Worm (Caenorhabditis elegans) whole organism, L1 larva: ENCODE data around the gene F08D12.3.

Experiments used
- C34B4.2 ChIP-seq: sonication (generic microtip); optimal IDR thresholded peaks from 2 replicates; lab custom pipeline; 2017; ENCODE audit warnings: mild to moderate bottlenecking, missing genetic modification characterization, missing compliant biosample characterization
- aha-1 ChIP-seq: fragments of 150-350 bp; optimal IDR thresholded peaks from 2 replicates; lab custom pipeline; 2014; ENCODE audit warnings: missing biosample characterization, missing genetic modification characterization
- alr-1 ChIP-seq: fragments of 200-800 bp; sonication (Bioruptor generic); optimal IDR thresholded peaks from 2 replicates; lab custom pipeline; 2018; ENCODE audit warnings: borderline replicate concordance, mild to moderate bottlenecking, missing genetic modification characterization, missing compliant biosample characterization
- ceh-63 ChIP-seq: fragments of 200-800 bp; sonication (Bioruptor generic); optimal IDR thresholded peaks from 2 replicates; lab custom pipeline; 2018; ENCODE audit warnings: mild to moderate bottlenecking, missing genetic modification characterization, missing compliant biosample characterization
- ceh-90 ChIP-seq: sonication (generic microtip); optimal IDR thresholded peaks from 2 replicates; lab custom pipeline; 2016; ENCODE audit warnings: missing genetic modification characterization, missing compliant biosample characterization
- dsc-1 ChIP-seq: sonication (generic microtip); optimal IDR thresholded peaks from 2 replicates; lab custom pipeline; 2016; ENCODE audit warnings: mild to moderate bottlenecking, missing genetic modification characterization, missing compliant biosample characterization
- egl-13 ChIP-seq: sonication (generic microtip); optimal IDR thresholded peaks from 2 replicates; lab custom pipeline; 2016; ENCODE audit warnings: missing genotype, missing genetic modification reagents, missing genetic modification characterization, missing compliant biosample characterization
- elt-2 ChIP-seq: sonication (generic microtip); optimal IDR thresholded peaks from 2 replicates; lab custom pipeline; 2016; ENCODE audit warnings: missing genetic modification characterization, mild to moderate bottlenecking, inconsistent platforms, missing compliant biosample characterization, missing genetic modification reagents
- elt-3 ChIP-seq, 6 experiments: fragments of 150-350 bp in 1 of 6; sonication (generic microtip); optimal IDR thresholded peaks; 2 replicates each; lab custom pipeline; 2017 to 2018; ENCODE audit warnings: missing biosample characterization in 6 of 6, missing genetic modification characterization in 6 of 6, inconsistent platforms in 1 of 6
- ets-5 ChIP-seq: fragments of 200-800 bp; sonication (Bioruptor generic); IDR thresholded peaks from 2 replicates; pipeline ENCODE4 v1.3.6; 2022; ENCODE audit warnings: missing genetic modification characterization, missing compliant biosample characterization
- fkh-4 ChIP-seq: sonication (generic microtip); optimal IDR thresholded peaks from 2 replicates; lab custom pipeline; 2016; ENCODE audit warnings: missing compliant biosample characterization, missing genetic modification characterization, borderline replicate concordance
- fos-1 ChIP-seq: fragments of 150-350 bp; optimal IDR thresholded peaks from 2 replicates; lab custom pipeline; 2014; ENCODE audit warnings: missing biosample characterization, missing genetic modification characterization
- hlh-17 ChIP-seq: fragments of 200-800 bp; sonication (Bioruptor generic); optimal IDR thresholded peaks from 2 replicates; lab custom pipeline; 2018; ENCODE audit warnings: missing genetic modification characterization, mild to moderate bottlenecking, missing compliant biosample characterization, moderate library complexity, borderline replicate concordance
- lir-3 ChIP-seq: sonication (generic microtip); optimal IDR thresholded peaks from 2 replicates; lab custom pipeline; 2016; ENCODE audit warnings: mild to moderate bottlenecking, missing genetic modification characterization, moderate library complexity, missing compliant biosample characterization; ENCODE audit not compliant: poor library complexity
- lsy-2 ChIP-seq, 2 experiments: fragments of 150-350 bp; optimal IDR thresholded peaks; 2 replicates each; lab custom pipeline; 2014; ENCODE audit warnings: missing biosample characterization in 2 of 2, missing genetic modification characterization in 2 of 2
- mab-9 ChIP-seq: fragments of 200-800 bp; sonication (Bioruptor generic); IDR thresholded peaks from 2 replicates; pipeline ENCODE4 v1.3.6; 2022; ENCODE audit warnings: missing genetic modification reagents, missing genetic modification characterization, missing compliant biosample characterization
- mdl-1 ChIP-seq, 2 experiments: fragments of 150-350 bp; optimal IDR thresholded peaks; 2 replicates each; lab custom pipeline; 2014 to 2017; ENCODE audit warnings: missing biosample characterization in 2 of 2, missing genetic modification characterization in 2 of 2, inconsistent platforms in 1 of 2
- mef-2 ChIP-seq: fragments of 150-350 bp; optimal IDR thresholded peaks from 2 replicates; lab custom pipeline; 2014; ENCODE audit warnings: missing biosample characterization, missing genetic modification characterization
- mep-1 ChIP-seq: fragments of 150-350 bp; optimal IDR thresholded peaks from 2 replicates; lab custom pipeline; 2014; ENCODE audit warnings: missing biosample characterization, missing genetic modification characterization
- nhr-11 ChIP-seq: fragments of 150-350 bp; optimal IDR thresholded peaks from 2 replicates; lab custom pipeline; 2014; ENCODE audit warnings: missing biosample characterization, missing genetic modification characterization
- nhr-12 ChIP-seq: sonication (generic microtip); optimal IDR thresholded peaks from 2 replicates; lab custom pipeline; 2017; ENCODE audit warnings: missing biosample characterization, missing genetic modification characterization
- nhr-19 ChIP-seq: fragments of 200-800 bp; sonication (Bioruptor generic); conservative IDR thresholded peaks from 2 replicates; pipeline ENCODE4 v1.3.6; 2022; ENCODE audit warnings: missing genetic modification characterization, missing compliant biosample characterization
- nhr-20 ChIP-seq: sonication (generic microtip); optimal IDR thresholded peaks from 2 replicates; lab custom pipeline; 2016; ENCODE audit warnings: mild to moderate bottlenecking, missing genetic modification characterization, missing compliant biosample characterization
- nhr-237 ChIP-seq: fragments of 150-350 bp; optimal IDR thresholded peaks from 2 replicates; lab custom pipeline; 2014; ENCODE audit warnings: missing biosample characterization, missing genetic modification characterization
- nhr-77 ChIP-seq: fragments of 150-350 bp; optimal IDR thresholded peaks from 2 replicates; lab custom pipeline; 2014; ENCODE audit warnings: missing biosample characterization, missing genetic modification characterization
- nhr-84 ChIP-seq: sonication (generic microtip); optimal IDR thresholded peaks from 2 replicates; lab custom pipeline; 2017; ENCODE audit warnings: missing biosample characterization, missing genetic modification characterization
- pax-3 ChIP-seq: fragments of 200-800 bp; sonication (Bioruptor generic); optimal IDR thresholded peaks from 2 replicates; lab custom pipeline; 2018; ENCODE audit warnings: mild to moderate bottlenecking, missing genetic modification characterization, moderate library complexity, missing compliant biosample characterization
- rnt-1 ChIP-seq: sonication (generic microtip); optimal IDR thresholded peaks from 2 replicates; lab custom pipeline; 2016; ENCODE audit warnings: mild to moderate bottlenecking, missing genetic modification characterization, moderate library complexity, missing compliant biosample characterization
- snu-23 ChIP-seq: sonication (generic microtip); optimal IDR thresholded peaks from 2 replicates; lab custom pipeline; 2016; ENCODE audit warnings: missing genetic modification characterization, missing compliant biosample characterization
- sptf-1 ChIP-seq: fragments of 150-350 bp; optimal IDR thresholded peaks from 2 replicates; lab custom pipeline; 2014; ENCODE audit warnings: missing biosample characterization, missing genetic modification characterization
- sup-37 ChIP-seq: fragments of 200-800 bp; sonication (Bioruptor generic); optimal IDR thresholded peaks from 2 replicates; lab custom pipeline; 2018; ENCODE audit warnings: mild to moderate bottlenecking, missing genetic modification characterization, missing compliant biosample characterization
- swsn-7 ChIP-seq: sonication (generic microtip); optimal IDR thresholded peaks from 2 replicates; lab custom pipeline; 2016; ENCODE audit warnings: missing genetic modification characterization, missing compliant biosample characterization
- unc-130 ChIP-seq: fragments of 150-350 bp; optimal IDR thresholded peaks from 2 replicates; lab custom pipeline; 2017; ENCODE audit warnings: missing biosample characterization, missing genetic modification characterization, inconsistent platforms
- unc-30 ChIP-seq: sonication (generic microtip); optimal IDR thresholded peaks from 2 replicates; lab custom pipeline; 2017; ENCODE audit warnings: missing biosample characterization, missing genetic modification characterization
- unc-62 ChIP-seq: fragments of 150-350 bp; optimal IDR thresholded peaks from 2 replicates; lab custom pipeline; 2014; ENCODE audit warnings: missing biosample characterization, missing genetic modification reagents, missing genetic modification characterization
- unc-98 ChIP-seq: fragments of 200-800 bp; sonication (Bioruptor generic); IDR thresholded peaks from 2 replicates; pipeline ENCODE4 v1.3.6; 2022; ENCODE audit warnings: missing genetic modification characterization, missing compliant biosample characterization
- vab-15 ChIP-seq: sonication (generic microtip); optimal IDR thresholded peaks from 2 replicates; lab custom pipeline; 2017; ENCODE audit warnings: missing genotype, mild to moderate bottlenecking, missing genetic modification characterization, missing compliant biosample characterization
- xbp-1 ChIP-seq: sonication (generic microtip); optimal IDR thresholded peaks from 2 replicates; lab custom pipeline; 2016; ENCODE audit warnings: missing genetic modification characterization, missing compliant biosample characterization
- ztf-11 ChIP-seq, 2 experiments: sonication (generic microtip); optimal IDR thresholded peaks; 2 replicates each; lab custom pipeline; 2016 to 2017; ENCODE audit warnings: missing genetic modification characterization in 2 of 2, missing biosample characterization in 1 of 2, missing compliant biosample characterization in 1 of 2

Gene F08D12.3

DNA sequence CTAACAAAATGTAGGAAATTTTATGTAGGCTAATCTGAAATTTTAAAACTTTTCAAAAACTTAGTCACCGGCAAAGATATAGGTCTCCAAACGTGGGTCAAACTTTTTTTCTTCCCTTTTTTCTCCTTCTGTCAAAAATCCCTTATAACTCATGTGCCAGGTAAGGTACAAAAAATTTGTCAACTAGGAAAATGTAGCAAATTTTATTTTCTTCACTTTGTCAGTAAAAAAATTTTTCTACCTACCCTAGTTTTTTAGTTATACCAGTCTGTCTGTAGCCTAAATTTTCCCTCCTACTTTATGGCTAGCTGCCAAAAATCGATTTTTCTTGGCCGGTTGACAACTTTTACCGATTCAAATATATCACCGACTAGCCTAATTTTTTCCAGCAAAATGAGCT, 37.3 kb downstream of the F08D12.3 start, which contains the start of gene set-13 (continued):
- no peak for TF ChIP-seq ceh-90 (tag; lab: Kevin White, UChicago)
- no peak for TF ChIP-seq alr-1 (tag; lab: Kevin White, UChicago)
- TF ChIP-seq nhr-77 (tag; lab: Kevin White, UChicago), result no peak

DNA sequence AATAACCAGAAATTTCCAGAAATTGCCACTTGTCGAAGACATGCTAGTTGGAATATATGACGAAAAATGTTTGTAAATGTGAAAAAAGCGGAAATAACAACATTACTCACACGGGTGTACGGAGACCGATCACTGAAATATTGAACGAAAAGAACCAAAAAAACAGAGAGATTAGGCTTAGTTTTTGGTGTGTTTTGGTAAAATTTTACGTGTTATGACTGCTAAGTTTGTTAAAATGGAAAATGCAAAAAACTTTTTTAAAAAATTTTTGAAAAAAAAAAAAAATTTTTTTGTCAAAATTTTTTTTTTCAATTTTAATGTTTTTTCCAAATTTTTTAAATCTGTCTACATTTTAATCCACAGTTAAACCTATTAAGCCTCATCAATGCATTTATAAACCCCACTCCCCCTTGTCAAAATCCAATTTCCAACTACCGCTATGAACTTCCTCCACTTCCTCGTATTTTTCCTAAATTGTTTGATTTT, 43.1 kb downstream of the F08D12.3 start, which contains the start of the genes fut-4 and K12H6.10:
Gene fut-4 (minus strand): TSS at position 101 of the 486 bp plus-strand sequence.
Gene K12H6.10 (plus strand): TSS at position 436 of the 486 bp plus-strand sequence.
- no peak for TF ChIP-seq dsc-1 (tag; lab: Kevin White, UChicago)
- no peak for TF ChIP-seq unc-98
- TF ChIP-seq nhr-237 (tag; lab: Kevin White, UChicago), result no peak
- TF ChIP-seq sptf-1, result no peak
- no peak for TF ChIP-seq xbp-1 (tag; lab: Kevin White, UChicago)
- no peak for TF ChIP-seq ets-5 (GFP tag; lab: Robert Waterston, UW)
- TF ChIP-seq fos-1 (tag; lab: Kevin White, UChicago), result no peak

ce11 chrII:2824169-2824568, 44.8 kb downstream of the F08D12.3 start, which contains the start of the genes K12H6.4 and K12H6.9:
K12H6.4 (minus strand) TSS chrII:2824269.
K12H6.9 (plus strand) TSS chrII:2824404.
- TF ChIP-seq mab-9 (GFP tag; lab: Robert Waterston, UW) (no peak), C34B4.2 (tag; lab: Kevin White, UChicago) (no peak), lir-3 (no peak), nhr-237 (tag; lab: Kevin White, UChicago) (no peak), snu-23 (no peak), egl-13 (tag; lab: Kevin White, UChicago) (no peak), ceh-63 (GFP tag; lab: Kevin White, UChicago) (no peak), sup-37 (no peak), vab-15 (tag; lab: Kevin White, UChicago) (no peak), nhr-12 (tag; lab: Kevin White, UChicago) (no peak), nhr-20 (tag; lab: Kevin White, UChicago) (no peak), lsy-2 (tag; optimal IDR thresholded peaks at IDR 0.05; lab: Kevin White, UChicago) (no peak), alr-1 (tag; lab: Kevin White, UChicago) (no peak), nhr-19 (GFP tag; lab: Robert Waterston, UW) (no peak), elt-2 (no peak), nhr-11 (no peak)
- TF ChIP-seq, all 84 proteins: peak for 0

DNA sequence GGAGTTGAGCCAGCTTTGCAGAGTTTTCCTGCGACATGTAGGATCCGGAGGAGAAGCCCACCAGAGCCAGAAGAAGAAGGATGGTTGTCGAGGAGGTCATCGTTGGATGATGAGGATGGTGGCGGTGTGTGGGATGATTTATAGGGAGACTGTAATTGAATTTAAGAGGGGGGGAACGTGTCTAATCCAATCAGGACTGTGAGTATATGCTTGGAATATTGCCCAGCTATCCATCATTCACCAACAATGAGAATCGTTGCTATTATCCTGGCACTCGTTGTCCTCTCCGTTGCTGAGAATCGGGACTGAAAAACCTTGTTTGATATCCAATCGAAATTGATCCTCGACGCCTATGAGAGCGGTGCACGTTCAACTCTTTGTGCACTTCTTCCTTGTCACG, 46.7 kb downstream of the F08D12.3 start, which contains the start of gene K12H6.5:
Gene K12H6.5 (minus strand): TSS at position 101 of the 400 bp plus-strand sequence.
- TF ChIP-seq mep-1 (tag; lab: Kevin White, UChicago) (no peak), nhr-20 (tag; lab: Kevin White, UChicago) (no peak), fkh-4 (tag; lab: Kevin White, UChicago) (no peak), vab-15 (tag; lab: Kevin White, UChicago) (no peak), unc-130 (tag; lab: Kevin White, UChicago) (no peak), elt-3 (tag; optimal IDR thresholded peaks at IDR 0.05; lab: Kevin White, UChicago) (no peak)
- TF ChIP-seq, all 84 proteins: peak for 0

DNA sequence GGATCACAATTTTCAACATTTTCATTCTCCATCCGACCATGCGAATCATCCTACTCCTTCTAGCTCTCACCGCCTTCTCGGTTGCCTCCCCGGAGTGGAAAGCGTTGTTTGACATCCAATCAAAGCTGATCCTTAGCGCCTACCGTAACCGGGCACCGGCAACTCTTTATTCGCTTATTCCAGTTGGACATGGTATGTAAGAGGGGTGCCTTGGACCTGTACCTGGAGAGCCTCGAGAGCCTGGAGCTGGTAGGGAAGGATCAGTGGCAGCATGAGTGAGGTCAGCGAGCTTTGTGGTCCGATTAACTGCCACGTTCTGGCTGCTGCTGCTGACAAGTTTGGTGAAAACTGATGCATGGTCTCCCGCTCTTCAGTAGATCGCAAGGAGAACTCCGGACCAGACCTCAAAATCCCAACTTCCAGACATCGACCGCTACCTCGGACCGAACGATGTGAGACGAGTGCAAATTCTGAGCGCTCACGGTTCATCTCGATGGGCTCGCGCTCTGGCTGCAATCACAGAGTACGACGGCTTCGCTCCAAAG, 48.6 kb downstream of the F08D12.3 start, which contains the start of gene K12H6.8:
Gene K12H6.8 (plus strand): TSS at position 38 of the 545 bp plus-strand sequence.
- TF ChIP-seq unc-30 (tag; lab: Kevin White, UChicago) (no peak), aha-1 (tag; lab: Kevin White, UChicago) (no peak), nhr-20 (tag; lab: Kevin White, UChicago) (no peak), nhr-84 (no peak), nhr-12 (tag; lab: Kevin White, UChicago) (no peak), xbp-1 (tag; lab: Kevin White, UChicago) (no peak), ets-5 (GFP tag; lab: Robert Waterston, UW) (no peak), mef-2 (no peak), nhr-19 (GFP tag; lab: Robert Waterston, UW) (no peak), rnt-1 (tag; lab: Kevin White, UChicago) (no peak), mdl-1 (tag; optimal IDR thresholded peaks at IDR 0.05; lab: Kevin White, UChicago) (no peak), hlh-17 (GFP tag; lab: Kevin White, UChicago) (no peak), unc-62 (GFP tag; lab: Kevin White, UChicago) (no peak), alr-1 (tag; lab: Kevin White, UChicago) (no peak), pax-3 (tag; lab: Kevin White, UChicago) (no peak), swsn-7 (tag; lab: Kevin White, UChicago) (no peak), ztf-11 (tag; optimal IDR thresholded peaks at IDR 0.05; lab: Kevin White, UChicago) (no peak), nhr-77 (tag; lab: Kevin White, UChicago) (no peak)
- TF ChIP-seq, all 84 proteins: peak for 0
